Worm (Caenorhabditis elegans) whole organism, L4 larva: Measurements from ENCODE around the gene clc-26.

ENCODE experiments used
- F26F4.8 ChIP-seq: fragments of 200-800 bp; sonication (Bioruptor generic); conservative IDR thresholded peaks from 2 replicates; pipeline ENCODE4 v1.3.6; 2022; ENCODE audit warnings: missing genetic modification characterization, missing compliant biosample characterization
- ama-1 ChIP-seq: fragments of 150-350 bp; optimal IDR thresholded peaks from 2 replicates; lab custom pipeline; 2014; ENCODE audit warnings: inconsistent platforms, mixed read lengths
- pqm-1 ChIP-seq: sonication (generic microtip); optimal IDR thresholded peaks from 2 replicates; lab custom pipeline; 2017; ENCODE audit warnings: missing biosample characterization, missing genetic modification characterization
- vab-7 ChIP-seq: fragments of 200-800 bp; sonication (Bioruptor generic); IDR thresholded peaks from 2 replicates; pipeline ENCODE4 v1.3.6; 2022; ENCODE audit warnings: missing genetic modification reagents, missing genetic modification characterization, missing compliant biosample characterization

DNA sequence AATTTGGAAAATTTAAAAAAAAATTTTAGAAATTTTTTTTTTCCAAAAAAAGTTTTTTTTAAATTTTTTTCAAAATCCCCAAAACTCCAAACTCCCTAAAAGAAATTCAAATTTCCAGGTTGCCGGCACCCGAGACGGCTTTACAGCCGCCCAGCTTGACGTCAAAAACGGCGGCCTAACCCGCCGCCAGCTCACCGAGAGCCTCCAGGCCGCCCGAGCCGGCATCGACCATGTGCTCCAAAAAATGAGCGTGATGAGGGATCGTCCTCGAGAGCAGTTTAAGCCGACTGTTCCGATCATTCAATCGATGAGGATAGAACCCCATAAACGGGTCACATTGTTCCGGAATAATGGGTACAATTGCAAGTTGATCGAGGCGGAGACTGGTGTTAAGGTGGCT is 12.9 kb upstream of the clc-26 start:
- TF ChIP-seq vab-7 (GFP tag; lab: Robert Waterston, UW) (no peak), F26F4.8 (GFP tag; lab: Robert Waterston, UW) (no peak), pqm-1 (tag; lab: Kevin White, UChicago) (no peak), ama-1 (lab: Kevin White, UChicago) (no peak)
